Fruit fly (Drosophila melanogaster) whole organism, embryonic: ENCODE data around the gene zuc.

ENCODE experiments used
- BEAF-32 ChIP-seq: fragments of 200-800 bp; sonication (Bioruptor generic); optimal IDR thresholded peaks from 3 replicates; lab custom pipeline; 2017; ENCODE audit warnings: missing biosample characterization, missing genetic modification characterization, mild to moderate bottlenecking, moderate library complexity, missing genetic modification reagents
- Bgb ChIP-seq: fragments of 200-800 bp; sonication (Bioruptor generic); IDR thresholded peaks from 2 replicates; pipeline ENCODE4 v1.3.6; 2022; ENCODE audit warnings: missing biosample characterization, missing genetic modification characterization; ENCODE audit not compliant: partially characterized antibody
- CG10274 ChIP-seq: fragments of 200-800 bp; sonication (Bioruptor generic); optimal IDR thresholded peaks from 3 replicates; lab custom pipeline; 2017; ENCODE audit warnings: missing biosample characterization, mild to moderate bottlenecking, missing genetic modification characterization
- CG10462 ChIP-seq: fragments of 200-800 bp; sonication (Bioruptor generic); optimal IDR thresholded peaks from 2 replicates; lab custom pipeline; 2016; ENCODE audit warnings: missing biosample characterization, missing genetic modification characterization
- CG1233 ChIP-seq: fragments of 200-800 bp; sonication (Bioruptor generic); optimal IDR thresholded peaks from 4 replicates; lab custom pipeline; 2018; ENCODE audit warnings: missing biosample characterization, mild to moderate bottlenecking, missing genetic modification characterization
- CG12769 ChIP-seq: fragments of 200-800 bp; sonication (Bioruptor generic); optimal IDR thresholded peaks from 2 replicates; lab custom pipeline; 2019; ENCODE audit warnings: missing biosample characterization, mild to moderate bottlenecking, missing genetic modification characterization, moderate library complexity
- CG13424 ChIP-seq: fragments of 200-800 bp; sonication (Bioruptor generic); optimal IDR thresholded peaks from 2 replicates; lab custom pipeline; 2019; ENCODE audit warnings: missing biosample characterization, mild to moderate bottlenecking, missing genetic modification characterization, moderate library complexity
- CG15601 ChIP-seq: fragments of 200-800 bp; sonication (Bioruptor generic); optimal IDR thresholded peaks from 3 replicates; lab custom pipeline; 2019; ENCODE audit warnings: missing biosample characterization, mild to moderate bottlenecking, missing genetic modification characterization, moderate library complexity
- CG16779 ChIP-seq: fragments of 200-800 bp; sonication (Bioruptor generic); IDR thresholded peaks from 2 replicates; pipeline ENCODE4 v1.3.6; 2022; ENCODE audit warnings: missing biosample characterization, missing genetic modification characterization
- CG17328 ChIP-seq: fragments of 200-800 bp; sonication (Bioruptor generic); IDR thresholded peaks from 2 replicates; pipeline ENCODE4 v1.3.6; 2022; ENCODE audit warnings: missing biosample characterization, missing genetic modification characterization
- CG18599 ChIP-seq: fragments of 200-800 bp; sonication (Bioruptor generic); optimal IDR thresholded peaks from 3 replicates; lab custom pipeline; 2017; ENCODE audit warnings: missing biosample characterization, missing genetic modification characterization, mild to moderate bottlenecking, moderate library complexity, missing genetic modification reagents
- CG2129 ChIP-seq: fragments of 200-800 bp; sonication (Bioruptor generic); IDR thresholded peaks from 2 replicates; pipeline ENCODE4 v1.3.6; 2022; ENCODE audit warnings: missing biosample characterization, missing genetic modification characterization; ENCODE audit not compliant: partially characterized antibody
- CG3838 ChIP-seq: fragments of 200-800 bp; sonication (Bioruptor generic); optimal IDR thresholded peaks from 3 replicates; lab custom pipeline; 2016; ENCODE audit warnings: missing biosample characterization, missing genetic modification characterization
- CG4820 ChIP-seq: fragments of 200-800 bp; sonication (Bioruptor generic); optimal IDR thresholded peaks from 3 replicates; lab custom pipeline; 2016; ENCODE audit warnings: missing biosample characterization, missing genetic modification characterization
- CG8290 ChIP-seq, 3 experiments: fragments of 200-800 bp; sonication (Bioruptor generic); optimal IDR thresholded peaks; 2 replicates each; lab custom pipeline; 2016 to 2019; ENCODE audit warnings: missing biosample characterization in 3 of 3, missing genetic modification characterization in 3 of 3, mild to moderate bottlenecking in 2 of 3, moderate library complexity in 1 of 3
- CG9609 ChIP-seq: fragments of 200-800 bp; sonication (Bioruptor generic); optimal IDR thresholded peaks from 3 replicates; lab custom pipeline; 2016; ENCODE audit warnings: missing biosample characterization, missing genetic modification characterization
- CG9876 ChIP-seq: fragments of 200-800 bp; sonication (Bioruptor generic); optimal IDR thresholded peaks from 2 replicates; lab custom pipeline; 2016; ENCODE audit warnings: missing biosample characterization, missing genetic modification characterization
- Camta ChIP-seq: fragments of 200-800 bp; sonication (Bioruptor generic); optimal IDR thresholded peaks from 2 replicates; lab custom pipeline; 2016; ENCODE audit warnings: missing biosample characterization, missing genetic modification characterization
- D ChIP-seq, 2 experiments: fragments of 200-800 bp in 1 of 2; fragments of >200 bp in 1 of 2; sonication (Bioruptor generic) in 1 of 2; optimal IDR thresholded peaks; 2 replicates in 1 of 2; 3 replicates in 1 of 2; lab custom pipeline; 2017; ENCODE audit warnings: mild to moderate bottlenecking in 1 of 2, missing biosample characterization in 1 of 2, missing genetic modification characterization in 1 of 2, missing genetic modification reagents in 1 of 2
- Doc3 ChIP-seq: fragments of 200-800 bp; sonication (Bioruptor generic); IDR thresholded peaks from 3 replicates; pipeline ENCODE4 v1.3.6; 2022; ENCODE audit warnings: missing biosample characterization, missing genetic modification characterization; ENCODE audit not compliant: partially characterized antibody
- Drgx ChIP-seq: fragments of 200-800 bp; sonication (Bioruptor generic); IDR thresholded peaks from 2 replicates; pipeline ENCODE4 v1.3.6; 2022; ENCODE audit warnings: missing biosample characterization, missing genetic modification characterization
- ERR ChIP-seq: fragments of 200-800 bp; sonication (Bioruptor generic); optimal IDR thresholded peaks from 2 replicates; lab custom pipeline; 2016; ENCODE audit warnings: missing biosample characterization, missing genetic modification characterization
- Kr ChIP-seq: fragments of 200-800 bp; sonication (Bioruptor generic); optimal IDR thresholded peaks from 2 replicates; lab custom pipeline; 2017; ENCODE audit warnings: missing biosample characterization, mild to moderate bottlenecking, missing genetic modification characterization
- Lim3 ChIP-seq: fragments of 200-800 bp; sonication (Bioruptor generic); IDR thresholded peaks from 2 replicates; pipeline ENCODE4 v1.3.6; 2022; ENCODE audit warnings: missing biosample characterization, missing genetic modification characterization
- Lpt ChIP-seq: fragments of >200 bp; optimal IDR thresholded peaks from 2 replicates; lab custom pipeline; 2018; ENCODE audit warnings: missing biosample characterization, missing genetic modification characterization
- NC2α ChIP-seq: fragments of 200-800 bp; sonication (Bioruptor generic); optimal IDR thresholded peaks from 2 replicates; lab custom pipeline; 2016; ENCODE audit warnings: missing biosample characterization, missing genetic modification characterization
- NFAT ChIP-seq: fragments of 200-800 bp; sonication (Bioruptor generic); IDR thresholded peaks from 2 replicates; pipeline ENCODE4 v1.3.6; 2022; ENCODE audit warnings: missing biosample characterization, missing genetic modification characterization
- Pdp1 ChIP-seq, 2 experiments: fragments of 200-800 bp; sonication (Bioruptor generic); optimal IDR thresholded peaks; 3 replicates each; lab custom pipeline; 2016; ENCODE audit warnings: missing biosample characterization in 2 of 2, missing genetic modification characterization in 2 of 2, mild to moderate bottlenecking in 1 of 2, moderate library complexity in 1 of 2
- Trl ChIP-seq, 3 experiments: fragments of >200 bp in 2 of 3; fragments of 200-800 bp in 1 of 3; sonication (Bioruptor generic) in 1 of 3; optimal IDR thresholded peaks; 2 replicates in 1 of 3; 3 replicates in 2 of 3; lab custom pipeline; 2016 to 2017; ENCODE audit warnings: missing biosample characterization in 1 of 3, missing genetic modification characterization in 1 of 3
- ab ChIP-seq: fragments of 200-800 bp; sonication (Bioruptor generic); optimal IDR thresholded peaks from 2 replicates; lab custom pipeline; 2016; ENCODE audit warnings: missing biosample characterization, missing genetic modification characterization
- bigmax ChIP-seq: fragments of 200-800 bp; sonication (Bioruptor generic); optimal IDR thresholded peaks from 2 replicates; lab custom pipeline; 2018; ENCODE audit warnings: missing biosample characterization, mild to moderate bottlenecking, missing genetic modification characterization
- cato ChIP-seq: fragments of 200-800 bp; sonication (Bioruptor generic); optimal IDR thresholded peaks from 2 replicates; lab custom pipeline; 2016; ENCODE audit warnings: missing biosample characterization, missing genetic modification characterization, borderline replicate concordance
- fd96Cb ChIP-seq: fragments of 200-800 bp; sonication (Bioruptor generic); optimal IDR thresholded peaks from 2 replicates; lab custom pipeline; 2018; ENCODE audit warnings: missing biosample characterization, mild to moderate bottlenecking, missing genetic modification characterization, moderate library complexity
- hkb ChIP-seq, 2 experiments: fragments of 200-800 bp in 1 of 2; fragments of >200 bp in 1 of 2; sonication (Bioruptor generic) in 1 of 2; IDR thresholded peaks in 1 of 2; optimal IDR thresholded peaks in 1 of 2; 2 replicates each; pipeline versions ENCODE4 v1.3.6 to Lab custom; 2017 to 2022; ENCODE audit warnings: missing biosample characterization in 1 of 2, missing genetic modification characterization in 1 of 2
- hth ChIP-seq: fragments of >200 bp; optimal IDR thresholded peaks from 2 replicates; lab custom pipeline; 2017; ENCODE audit warnings: inconsistent platforms
- p53 ChIP-seq: fragments of 200-800 bp; sonication (Bioruptor generic); optimal IDR thresholded peaks from 2 replicates; lab custom pipeline; 2016; ENCODE audit warnings: missing biosample characterization, missing genetic modification characterization
- salm ChIP-seq: fragments of 200-800 bp; sonication (Bioruptor generic); optimal IDR thresholded peaks from 2 replicates; lab custom pipeline; 2018; ENCODE audit warnings: missing biosample characterization, mild to moderate bottlenecking, missing genetic modification characterization
- schlank ChIP-seq: fragments of 200-800 bp; sonication (Bioruptor generic); optimal IDR thresholded peaks from 2 replicates; lab custom pipeline; 2018; ENCODE audit warnings: missing biosample characterization, mild to moderate bottlenecking, missing genetic modification characterization
- scrt ChIP-seq: fragments of 200-800 bp; sonication (Bioruptor generic); optimal IDR thresholded peaks from 2 replicates; lab custom pipeline; 2018; ENCODE audit warnings: missing biosample characterization, mild to moderate bottlenecking, missing genetic modification characterization, moderate library complexity
- sens-2 ChIP-seq: fragments of 200-800 bp; sonication (Bioruptor generic); IDR thresholded peaks from 2 replicates; pipeline ENCODE4 v1.3.6; 2022; ENCODE audit warnings: missing biosample characterization, missing genetic modification characterization
- sim ChIP-seq: fragments of 200-800 bp; sonication (Bioruptor generic); IDR thresholded peaks from 2 replicates; pipeline ENCODE4 v1.3.6; 2022; ENCODE audit warnings: missing biosample characterization, missing genetic modification characterization
- toy ChIP-seq: fragments of 200-800 bp; sonication (Bioruptor generic); IDR thresholded peaks from 2 replicates; pipeline ENCODE4 v1.3.6; 2022; ENCODE audit warnings: missing biosample characterization, missing genetic modification characterization
- tup ChIP-seq: fragments of 200-800 bp; sonication (Bioruptor generic); optimal IDR thresholded peaks from 2 replicates; lab custom pipeline; 2016; ENCODE audit warnings: missing biosample characterization, mild to moderate bottlenecking, missing genetic modification characterization, moderate library complexity
- unc-4 ChIP-seq: fragments of 200-800 bp; sonication (Bioruptor generic); IDR thresholded peaks from 2 replicates; pipeline ENCODE4 v1.3.6; 2022; ENCODE audit warnings: missing biosample characterization, missing genetic modification characterization; ENCODE audit not compliant: partially characterized antibody
- vvl ChIP-seq: fragments of 200-800 bp; sonication (Bioruptor generic); IDR thresholded peaks from 2 replicates; pipeline ENCODE4 v1.3.6; 2022; ENCODE audit warnings: missing biosample characterization, missing genetic modification characterization
- zen ChIP-seq: fragments of 200-800 bp; sonication (Bioruptor generic); optimal IDR thresholded peaks from 3 replicates; lab custom pipeline; 2018; ENCODE audit warnings: missing biosample characterization, mild to moderate bottlenecking, missing genetic modification characterization, moderate library complexity
- zfh1 ChIP-seq: fragments of 200-800 bp; sonication (Bioruptor generic); IDR thresholded peaks from 3 replicates; pipeline ENCODE4 v1.3.6; 2022; ENCODE audit warnings: missing biosample characterization, missing genetic modification characterization

zuc gene

DNA sequence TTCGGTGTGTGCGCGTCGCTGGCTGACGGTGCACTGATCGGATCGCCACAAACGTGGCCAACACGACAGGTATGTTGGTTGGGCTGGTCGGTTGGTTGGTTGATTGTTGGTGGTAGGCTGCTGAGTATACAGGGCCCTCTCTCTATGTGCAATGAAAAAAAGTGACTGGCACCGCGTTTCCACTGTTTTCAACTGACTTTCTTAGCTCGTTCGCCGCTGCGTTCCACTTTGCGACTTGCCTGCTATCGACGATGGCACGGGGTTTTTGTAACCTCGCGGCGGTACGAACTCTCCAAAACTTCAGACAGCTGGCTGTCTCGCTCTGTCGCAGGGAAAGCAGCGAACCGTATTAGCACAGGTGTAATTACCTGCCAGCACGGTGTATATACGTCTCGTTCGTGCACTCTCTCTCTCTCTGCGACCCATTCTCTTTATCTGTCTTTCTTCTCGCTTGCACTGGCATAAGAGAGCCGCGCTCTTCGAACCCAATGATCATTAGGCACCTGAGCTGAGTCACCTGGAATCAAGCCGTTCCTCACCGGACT is 18.8 kb downstream of the zuc start (continued):
- peak; percentile 0 for TF ChIP-seq CG13424 (tag; lab: Kevin White, UChicago)
- no peak for TF ChIP-seq CG17328 (GFP tag; lab: Robert Waterston, UW)
- TF ChIP-seq scrt (GFP tag; lab: Kevin White, UChicago) = no peak
- TF ChIP-seq vvl = peak; percentile 56; the same call in 1 of the 2 replicates
- no peak for TF ChIP-seq CG9876 (GFP tag; lab: Kevin White, UChicago)
- TF ChIP-seq Kr (GFP tag; lab: Kevin White, UChicago) = peak; percentile 17
- no peak for TF ChIP-seq CG9609 (GFP tag; lab: Kevin White, UChicago)
- no peak for TF ChIP-seq NC2α (GFP tag; lab: Kevin White, UChicago)
- TF ChIP-seq CG15601 (tag; lab: Kevin White, UChicago) = peak; percentile 61
- TF ChIP-seq bigmax (GFP tag; lab: Kevin White, UChicago) = no peak
- peak; percentile 40 for TF ChIP-seq CG18599 (GFP tag; lab: Kevin White, UChicago)
- peak; percentile 87 for TF ChIP-seq zen
- TF ChIP-seq Lpt (GFP tag; lab: Kevin White, UChicago) = no peak
- TF ChIP-seq Doc3 (GFP tag; lab: Robert Waterston, UW) = no peak
- peak; percentile 56; the same call in 1 of the 3 replicates for TF ChIP-seq zfh1
- no peak for TF ChIP-seq BEAF-32 (GFP tag; lab: Kevin White, UChicago)
- TF ChIP-seq D (optimal IDR thresholded peaks at IDR 0.05; lab: Kevin White, UChicago) = no peak
- TF ChIP-seq D (GFP tag; optimal IDR thresholded peaks at IDR 0.05; lab: Kevin White, UChicago) = no peak
- no peak for TF ChIP-seq cato
- peak; percentile 36 for TF ChIP-seq ab (GFP tag; lab: Kevin White, UChicago)
- no peak for TF ChIP-seq CG10274 (GFP tag; lab: Kevin White, UChicago)
- no peak for TF ChIP-seq tup
- no peak for TF ChIP-seq hth (lab: Kevin White, UChicago)
- no peak for TF ChIP-seq Lim3 (GFP tag; lab: Robert Waterston, UW)
- TF ChIP-seq Bgb (GFP tag; lab: Robert Waterston, UW) = peak; percentile 64
- 0 out of 2 replicates have a peak, but pooled peaks have one; percentile 21 for TF ChIP-seq NFAT (GFP tag; lab: Robert Waterston, UW)
- TF ChIP-seq hkb (optimal IDR thresholded peaks at IDR 0.05; lab: Kevin White, UChicago) = no peak
- TF ChIP-seq hkb (GFP tag; IDR thresholded peaks at IDR 0.05; lab: Robert Waterston, UW) = peak; percentile 45; the same call in 1 of the 2 replicates
- TF ChIP-seq CG16779 = no peak
- no peak for TF ChIP-seq fd96Cb
- TF ChIP-seq CG8290 (GFP tag; optimal IDR thresholded peaks at IDR 0.05; lab: Kevin White, UChicago) = no peak
- TF ChIP-seq CG8290 (tag; optimal IDR thresholded peaks at IDR 0.05; lab: Kevin White, UChicago) = peak in 1 of 2 experiments; percentile 65
- TF ChIP-seq CG1233 (GFP tag; lab: Kevin White, UChicago) = no peak
- peak; percentile 24 to 28 for TF ChIP-seq Pdp1 (GFP tag; optimal IDR thresholded peaks at IDR 0.05; lab: Kevin White, UChicago)
- TF ChIP-seq unc-4 = no peak
- TF ChIP-seq Camta (GFP tag; lab: Kevin White, UChicago) = peak; percentile 11
- peak; percentile 22; the same call in 1 of the 2 replicates for TF ChIP-seq sim (GFP tag; lab: Robert Waterston, UW)
- TF ChIP-seq ERR (GFP tag; lab: Kevin White, UChicago) = no peak
- TF ChIP-seq schlank (tag; lab: Kevin White, UChicago) = peak; percentile 17
- TF ChIP-seq toy (GFP tag; lab: Robert Waterston, UW) = no peak
- TF ChIP-seq salm (tag; lab: Kevin White, UChicago) = no peak
- TF ChIP-seq Trl (optimal IDR thresholded peaks at IDR 0.05; lab: Kevin White, UChicago) = peak; percentile 88 to 94
- TF ChIP-seq Trl (GFP tag; optimal IDR thresholded peaks at IDR 0.05; lab: Kevin White, UChicago) = peak; percentile 55
- no peak for TF ChIP-seq CG3838 (GFP tag; lab: Kevin White, UChicago)
- TF ChIP-seq CG2129 (GFP tag; lab: Robert Waterston, UW) = no peak
- no peak for TF ChIP-seq p53 (GFP tag; lab: Kevin White, UChicago)
- TF ChIP-seq CG10462 = no peak
- no peak for TF ChIP-seq CG4820 (GFP tag; lab: Kevin White, UChicago)
- peak; percentile 79 for TF ChIP-seq CG12769 (tag; lab: Kevin White, UChicago)
- TF ChIP-seq sens-2 = no peak
- 0 out of 2 replicates have a peak, but pooled peaks have one; percentile 18 for TF ChIP-seq Drgx (GFP tag; lab: Robert Waterston, UW)
